Fruit fly (Drosophila melanogaster): ENCODE results near the gene Iml1.

The Iml1 gene

dm6 chr3L:1576489-1577106 lies 42.8 kb upstream of the Iml1 start, which contains the start of gene CG13917 (continued):
- no peak for TF ChIP-seq sug (tag; optimal IDR thresholded peaks at IDR 0.05)
- no peak for TF ChIP-seq hb (GFP tag; IDR thresholded peaks at IDR 0.05; ENCODE audit: partially characterized antibody)
- TF ChIP-seq ssp (GFP tag; IDR thresholded peaks at IDR 0.05): no peak
- peak; percentile 84 for TF ChIP-seq Kr (GFP tag; optimal IDR thresholded peaks at IDR 0.05)
- TF ChIP-seq nmo (GFP tag; optimal IDR thresholded peaks at IDR 0.05): peak; percentile 18
- TF ChIP-seq MBD-R2 (GFP tag; IDR thresholded peaks at IDR 0.05): peak; percentile 65
- TF ChIP-seq CG2712 (tag; optimal IDR thresholded peaks at IDR 0.05): peak; percentile 22
- TF ChIP-seq E2f2 (GFP tag; IDR thresholded peaks at IDR 0.05): peak; percentile 82
- peak; percentile 45 for TF ChIP-seq CG4617 (GFP tag; optimal IDR thresholded peaks at IDR 0.05; ENCODE audit: borderline replicate concordance)
- peak; percentile 87 for TF ChIP-seq Med (GFP tag)
- peak; percentile 44 for TF ChIP-seq sens (GFP tag)
- TF ChIP-seq CG33213 (GFP tag; optimal IDR thresholded peaks at IDR 0.05): peak; percentile 76
- TF ChIP-seq CG1603 (tag; optimal IDR thresholded peaks at IDR 0.05): peak; percentile 66
- TF ChIP-seq crp (GFP tag; optimal IDR thresholded peaks at IDR 0.05): no peak
- peak; percentile 31; the same call in 1 of the 3 replicates for TF ChIP-seq row (GFP tag; IDR thresholded peaks at IDR 0.05)
- TF ChIP-seq tin (GFP tag; optimal IDR thresholded peaks at IDR 0.05): no peak
- no peak for TF ChIP-seq CG3726 (GFP tag; IDR thresholded peaks at IDR 0.05)

- TF ChIP-seq CG17568 (GFP tag; optimal IDR thresholded peaks at IDR 0.05): peak; percentile 35
- TF ChIP-seq so (GFP tag; IDR thresholded peaks at IDR 0.05): peak; percentile 47; the same call in 1 of the 3 replicates
- no peak for TF ChIP-seq CG7786 (GFP tag; optimal IDR thresholded peaks at IDR 0.05)
- TF ChIP-seq Drgx (GFP tag; IDR thresholded peaks at IDR 0.05): peak; percentile 19; the same call in 1 of the 2 replicates
- TF ChIP-seq hkb (optimal IDR thresholded peaks at IDR 0.05): no peak
- peak; percentile 37; the same call in 1 of the 2 replicates for TF ChIP-seq hkb (GFP tag; IDR thresholded peaks at IDR 0.05)
- peak; percentile 3 for TF ChIP-seq CG4282 (GFP tag; optimal IDR thresholded peaks at IDR 0.05)
- TF ChIP-seq Atf3 (GFP tag; optimal IDR thresholded peaks at IDR 0.05): no peak
- TF ChIP-seq da (GFP tag; optimal IDR thresholded peaks at IDR 0.05): no peak
- TF ChIP-seq Sox100B (GFP tag; optimal IDR thresholded peaks at IDR 0.05): peak; percentile 15
- TF ChIP-seq gsb-n (tag; optimal IDR thresholded peaks at IDR 0.05): no peak
- peak; percentile 7 for TF ChIP-seq lilli (GFP tag; optimal IDR thresholded peaks at IDR 0.05)
- TF ChIP-seq sob (GFP tag; IDR thresholded peaks at IDR 0.05): 0 out of 2 replicates have a peak, but pooled peaks have one; percentile 17
- no peak for TF ChIP-seq PHDP (tag; optimal IDR thresholded peaks at IDR 0.05)
- peak; percentile 58; the same call in 1 of the 3 replicates for TF ChIP-seq ci (GFP tag; IDR thresholded peaks at IDR 0.05)
- peak; percentile 25 for TF ChIP-seq BtbVII (GFP tag; optimal IDR thresholded peaks at IDR 0.05)
- TF ChIP-seq Dbx (GFP tag; IDR thresholded peaks at IDR 0.05): no peak
- no peak for TF ChIP-seq CG12299 (tag; optimal IDR thresholded peaks at IDR 0.05)
- TF ChIP-seq ranshi (GFP tag; IDR thresholded peaks at IDR 0.05): peak; percentile 13; the same call in 1 of the 2 replicates
- TF ChIP-seq CG6854 (GFP tag; optimal IDR thresholded peaks at IDR 0.05): peak; percentile 15
- no peak for TF ChIP-seq CG14050 (GFP tag; IDR thresholded peaks at IDR 0.05)
- TF ChIP-seq D19A (tag; optimal IDR thresholded peaks at IDR 0.05): peak; percentile 61
- TF ChIP-seq trh (GFP tag; optimal IDR thresholded peaks at IDR 0.05): no peak
- TF ChIP-seq Med (GFP tag): peak; percentile 48
- TF ChIP-seq CG7271 (tag; optimal IDR thresholded peaks at IDR 0.05): peak; percentile 18
- TF ChIP-seq CG18619 (GFP tag; optimal IDR thresholded peaks at IDR 0.05): peak; percentile 1
- no peak for TF ChIP-seq ken (GFP tag; IDR thresholded peaks at IDR 0.05)
- TF ChIP-seq Sry-β (GFP tag; optimal IDR thresholded peaks at IDR 0.05): no peak
- no peak for TF ChIP-seq MTF-1 (GFP tag; optimal IDR thresholded peaks at IDR 0.05; ENCODE audit: borderline replicate concordance)
- TF ChIP-seq lab (GFP tag; optimal IDR thresholded peaks at IDR 0.05): peak; percentile 6
- peak; percentile 22; the same call in 1 of the 2 replicates for TF ChIP-seq stc (GFP tag; IDR thresholded peaks at IDR 0.05)
- peak; percentile 5 for TF ChIP-seq dmrt11E (tag; optimal IDR thresholded peaks at IDR 0.05)
- 0 out of 2 replicates have a peak, but pooled peaks have one; percentile 13 for TF ChIP-seq CG31441 (GFP tag; IDR thresholded peaks at IDR 0.05)
- peak; percentile 55 for TF ChIP-seq sens (GFP tag)
These were observed 42.0 kb upstream of the Iml1 start for dm6 chr3L:1575731-1576376.

All from whole organism, embryonic.